Worm (Caenorhabditis elegans): ENCODE measurements around the gene F41G4.7.

The F41G4.7 gene

DNA sequence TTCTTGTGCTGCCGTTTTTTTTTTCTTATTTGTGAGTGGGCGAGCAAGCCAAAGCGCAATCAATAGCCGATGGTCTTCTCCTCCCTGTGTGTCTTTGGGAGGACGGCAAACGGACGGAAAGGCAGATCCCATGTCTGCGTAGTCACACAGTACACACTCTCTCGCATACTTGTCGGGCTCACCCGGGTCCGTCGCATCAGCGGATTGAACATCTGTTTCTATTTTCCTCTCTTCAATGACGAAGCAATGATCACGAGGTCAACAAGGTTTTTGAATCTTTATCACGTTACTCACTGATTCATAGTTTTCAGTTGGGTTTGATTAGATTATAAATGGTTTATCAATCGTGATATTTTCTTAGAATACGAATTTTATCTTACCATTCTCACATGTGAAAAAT is 20.7 kb downstream of the F41G4.7 start:
- TF ChIP-seq unc-120 (tag; optimal IDR thresholded peaks at IDR 0.05; ENCODE audit: poor library complexity, severe bottlenecking): peak; percentile 5
- no peak for TF ChIP-seq blmp-1 (tag; optimal IDR thresholded peaks at IDR 0.05)
- TF ChIP-seq M03D4.4 (tag; optimal IDR thresholded peaks at IDR 0.05): no peak
- no peak for TF ChIP-seq nhr-12 (tag; optimal IDR thresholded peaks at IDR 0.05)
- TF ChIP-seq lsy-2 (tag; optimal IDR thresholded peaks at IDR 0.05): no peak
- no peak for TF ChIP-seq mls-2 (tag; optimal IDR thresholded peaks at IDR 0.05)
- TF ChIP-seq nhr-76 (tag; optimal IDR thresholded peaks at IDR 0.05): no peak
- TF ChIP-seq ztf-11 (tag; optimal IDR thresholded peaks at IDR 0.05): no peak
- no peak for TF ChIP-seq snpc-4 (tag; optimal IDR thresholded peaks at IDR 0.05)
- no peak for TF ChIP-seq flh-1 (GFP tag; optimal IDR thresholded peaks at IDR 0.05)
- TF ChIP-seq lin-32 (GFP tag; optimal IDR thresholded peaks at IDR 0.05): peak; percentile 24
- TF ChIP-seq zip-8 (tag; optimal IDR thresholded peaks at IDR 0.05): no peak
- TF ChIP-seq drap-1 (GFP tag; optimal IDR thresholded peaks at IDR 0.05): no peak
- TF ChIP-seq ceh-83 (GFP tag; optimal IDR thresholded peaks at IDR 0.05): no peak
- peak; percentile 11 for TF ChIP-seq mep-1 (tag; optimal IDR thresholded peaks at IDR 0.05)
- TF ChIP-seq ceh-39 (tag; optimal IDR thresholded peaks at IDR 0.05): no peak
- no peak for TF ChIP-seq lin-13 (tag; optimal IDR thresholded peaks at IDR 0.05)
- no peak for TF ChIP-seq pha-4 (tag; optimal IDR thresholded peaks at IDR 0.05)
- TF ChIP-seq unc-62 (GFP tag; optimal IDR thresholded peaks at IDR 0.05): peak; percentile 10
- peak; percentile 68 for TF ChIP-seq cnd-1 (tag; optimal IDR thresholded peaks at IDR 0.05)
- no peak for TF ChIP-seq ces-1 (GFP tag; optimal IDR thresholded peaks at IDR 0.05)
- no peak for TF ChIP-seq bed-3 (GFP tag; optimal IDR thresholded peaks at IDR 0.05)
- TF ChIP-seq hlh-1 (tag; optimal IDR thresholded peaks at IDR 0.05): peak; percentile 77
- TF ChIP-seq ceh-43 (GFP tag; optimal IDR thresholded peaks at IDR 0.05): no peak
- no peak for TF ChIP-seq unc-39 (tag; optimal IDR thresholded peaks at IDR 0.05)
- TF ChIP-seq tbx-8 (GFP tag; optimal IDR thresholded peaks at IDR 0.05): no peak
- TF ChIP-seq elt-3 (tag; optimal IDR thresholded peaks at IDR 0.05): no peak
- TF ChIP-seq ham-2 (GFP tag; optimal IDR thresholded peaks at IDR 0.05): no peak
- TF ChIP-seq sem-2 (GFP tag; optimal IDR thresholded peaks at IDR 0.05): no peak
- TF ChIP-seq elt-1 (tag; optimal IDR thresholded peaks at IDR 0.05; ENCODE audit: borderline replicate concordance, insufficient read depth): no peak
- TF ChIP-seq nhr-237 (tag; optimal IDR thresholded peaks at IDR 0.05): no peak
- TF ChIP-seq nhr-2 (tag; optimal IDR thresholded peaks at IDR 0.05): no peak
- no peak for TF ChIP-seq mab-5 (tag; optimal IDR thresholded peaks at IDR 0.05)

ce11 chrX:16814913-16815312 is 21.3 kb downstream of the F41G4.7 start:
- TF ChIP-seq tbx-8 (GFP tag; optimal IDR thresholded peaks at IDR 0.05) (no peak), lin-32 (GFP tag; optimal IDR thresholded peaks at IDR 0.05) (no peak), blmp-1 (tag; optimal IDR thresholded peaks at IDR 0.05) (peak; percentile 54)

ce11 chrX:16813606-16814330 is 22.4 kb downstream of the F41G4.7 start, which contains the start of gene cas-1:
Gene cas-1 (minus strand): TSS chrX:16813656.
- TF ChIP-seq pha-4 (tag; optimal IDR thresholded peaks at IDR 0.05) (peak; percentile 81), lin-13 (tag; optimal IDR thresholded peaks at IDR 0.05) (peak; percentile 70), hlh-1 (tag; optimal IDR thresholded peaks at IDR 0.05) (peak; percentile 84), mep-1 (tag; optimal IDR thresholded peaks at IDR 0.05) (peak; percentile 56), ces-1 (GFP tag; optimal IDR thresholded peaks at IDR 0.05) (no peak)

DNA sequence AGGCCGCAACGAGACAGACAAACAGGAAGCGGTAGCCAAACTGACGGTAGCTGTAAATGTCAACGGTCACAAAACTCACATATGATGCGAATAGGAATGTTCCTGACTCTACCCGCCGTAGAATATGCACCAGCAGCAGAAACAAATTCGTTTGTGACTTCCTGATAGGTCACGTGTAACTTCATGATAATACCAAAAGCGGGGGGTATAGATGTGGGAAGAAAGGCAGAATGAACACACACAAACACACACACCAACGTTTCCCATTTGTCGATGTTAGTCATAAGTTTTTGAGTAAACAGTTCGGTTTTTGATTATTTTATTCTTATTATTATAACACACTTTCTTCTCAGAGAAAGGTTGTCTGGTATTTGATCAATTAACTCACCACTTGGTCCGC is 23.1 kb downstream of the F41G4.7 start:
- TF ChIP-seq lin-32 (GFP tag; optimal IDR thresholded peaks at IDR 0.05): no peak
- TF ChIP-seq elt-3 (tag; optimal IDR thresholded peaks at IDR 0.05): no peak
- TF ChIP-seq zip-8 (tag; optimal IDR thresholded peaks at IDR 0.05): no peak
- no peak for TF ChIP-seq ztf-11 (tag; optimal IDR thresholded peaks at IDR 0.05)
- TF ChIP-seq ces-1 (GFP tag; optimal IDR thresholded peaks at IDR 0.05): no peak
- TF ChIP-seq hlh-1 (tag; optimal IDR thresholded peaks at IDR 0.05): no peak
- no peak for TF ChIP-seq lin-13 (tag; optimal IDR thresholded peaks at IDR 0.05)
- TF ChIP-seq M03D4.4 (tag; optimal IDR thresholded peaks at IDR 0.05): no peak
- TF ChIP-seq unc-39 (tag; optimal IDR thresholded peaks at IDR 0.05): no peak
- no peak for TF ChIP-seq nhr-2 (tag; optimal IDR thresholded peaks at IDR 0.05)
- no peak for TF ChIP-seq nhr-237 (tag; optimal IDR thresholded peaks at IDR 0.05)
- no peak for TF ChIP-seq mep-1 (tag; optimal IDR thresholded peaks at IDR 0.05)
- no peak for TF ChIP-seq ham-2 (GFP tag; optimal IDR thresholded peaks at IDR 0.05)
- TF ChIP-seq mab-5 (tag; optimal IDR thresholded peaks at IDR 0.05): no peak
- TF ChIP-seq nhr-28 (tag; optimal IDR thresholded peaks at IDR 0.05): no peak
- TF ChIP-seq lsy-2 (tag; optimal IDR thresholded peaks at IDR 0.05): no peak
- no peak for TF ChIP-seq nhr-12 (tag; optimal IDR thresholded peaks at IDR 0.05)
- TF ChIP-seq cnd-1 (tag; optimal IDR thresholded peaks at IDR 0.05): no peak

Data from whole organism, mixed stage, embryonic.